Fruit fly (Drosophila melanogaster) whole organism, pupa: ENCODE measurements around the gene eIF4E6.
A peak's percentile ranks its signal among the peaks of the same experiment; 100 is the strongest.

Source experiments
- CG10348 ChIP-seq: fragments of 200-800 bp; sonication (Bioruptor generic); IDR thresholded peaks from 2 replicates; pipeline ENCODE4 v1.3.6; 2022; ENCODE audit warnings: missing biosample characterization, missing genetic modification characterization
- CG12605 ChIP-seq: fragments of 200-800 bp; sonication (Bioruptor generic); IDR thresholded peaks from 2 replicates; pipeline ENCODE4 v1.3.6; 2022; ENCODE audit warnings: missing biosample characterization, missing genetic modification characterization
- CG13204 ChIP-seq: fragments of 200-800 bp; sonication (Bioruptor generic); optimal IDR thresholded peaks from 2 replicates; lab custom pipeline; 2018; ENCODE audit warnings: missing biosample characterization, mild to moderate bottlenecking, missing genetic modification characterization, moderate library complexity
- CG14655 ChIP-seq: fragments of 200-800 bp; sonication (Bioruptor generic); optimal IDR thresholded peaks from 3 replicates; lab custom pipeline; 2017; ENCODE audit warnings: mild to moderate bottlenecking, missing biosample characterization, missing genetic modification reagents, missing genetic modification characterization
- CG15710 ChIP-seq: fragments of 200-800 bp; sonication (Bioruptor generic); optimal IDR thresholded peaks from 2 replicates; lab custom pipeline; 2018; ENCODE audit warnings: missing biosample characterization, mild to moderate bottlenecking, missing genetic modification characterization, moderate library complexity
- CG17806 ChIP-seq: fragments of 200-800 bp; sonication (Bioruptor generic); optimal IDR thresholded peaks from 2 replicates; lab custom pipeline; 2018; ENCODE audit warnings: missing biosample characterization, mild to moderate bottlenecking, missing genetic modification characterization, moderate library complexity
- CG32121 ChIP-seq: fragments of 200-800 bp; sonication (Bioruptor generic); IDR thresholded peaks from 2 replicates; pipeline ENCODE4 v1.3.6; 2022; ENCODE audit warnings: missing biosample characterization, missing genetic modification characterization
- CG34367 ChIP-seq: fragments of 200-800 bp; sonication (Bioruptor generic); optimal IDR thresholded peaks from 2 replicates; lab custom pipeline; 2018; ENCODE audit warnings: missing biosample characterization, mild to moderate bottlenecking, missing genetic modification characterization
- CG4496 ChIP-seq: fragments of 200-800 bp; sonication (Bioruptor generic); IDR thresholded peaks from 3 replicates; pipeline ENCODE4 v1.3.6; 2022; ENCODE audit warnings: missing biosample characterization, missing genetic modification characterization
- CG8159 ChIP-seq: fragments of 200-800 bp; sonication (Bioruptor generic); optimal IDR thresholded peaks from 3 replicates; lab custom pipeline; 2018; ENCODE audit warnings: missing biosample characterization, mild to moderate bottlenecking, missing genetic modification characterization, moderate library complexity
- CG8301 ChIP-seq: fragments of 200-800 bp; sonication (Bioruptor generic); optimal IDR thresholded peaks from 2 replicates; lab custom pipeline; 2018; ENCODE audit warnings: missing biosample characterization, mild to moderate bottlenecking, missing genetic modification characterization
- CG9948 ChIP-seq: fragments of 200-800 bp; sonication (Bioruptor generic); optimal IDR thresholded peaks from 2 replicates; lab custom pipeline; 2018; ENCODE audit warnings: missing biosample characterization, mild to moderate bottlenecking, missing genetic modification characterization, moderate library complexity
- D1 ChIP-seq: fragments of 200-800 bp; sonication (Bioruptor generic); optimal IDR thresholded peaks from 2 replicates; lab custom pipeline; 2018; ENCODE audit warnings: missing biosample characterization, mild to moderate bottlenecking, missing genetic modification characterization, moderate library complexity
- EcR ChIP-seq: fragments of 200-800 bp; sonication (Bioruptor generic); optimal IDR thresholded peaks from 3 replicates; lab custom pipeline; 2019; ENCODE audit warnings: missing biosample characterization, missing genetic modification characterization, mild to moderate bottlenecking, moderate library complexity, missing genetic modification reagents
- Ets98B ChIP-seq: fragments of 200-800 bp; sonication (Bioruptor generic); IDR thresholded peaks from 2 replicates; pipeline ENCODE4 v1.3.6; 2022; ENCODE audit warnings: missing biosample characterization, missing genetic modification characterization
- Pif1A ChIP-seq: fragments of 200-800 bp; sonication (Bioruptor generic); optimal IDR thresholded peaks from 3 replicates; lab custom pipeline; 2016; ENCODE audit warnings: missing biosample characterization, missing genetic modification characterization
- Pif1B ChIP-seq: fragments of 200-800 bp; sonication (Bioruptor generic); optimal IDR thresholded peaks from 3 replicates; lab custom pipeline; 2016; ENCODE audit warnings: missing biosample characterization, missing genetic modification characterization
- Snoo ChIP-seq: fragments of 200-800 bp; sonication (Bioruptor generic); optimal IDR thresholded peaks from 3 replicates; lab custom pipeline; 2017; ENCODE audit warnings: missing biosample characterization, mild to moderate bottlenecking, missing genetic modification characterization, inconsistent platforms
- fd96Ca ChIP-seq: fragments of 200-800 bp; sonication (Bioruptor generic); IDR thresholded peaks from 3 replicates; pipeline ENCODE4 v1.3.6; 2022; ENCODE audit warnings: missing biosample characterization, missing genetic modification characterization
- gl ChIP-seq: fragments of 200-800 bp; sonication (Bioruptor generic); optimal IDR thresholded peaks from 2 replicates; lab custom pipeline; 2018; ENCODE audit warnings: missing biosample characterization, mild to moderate bottlenecking, missing genetic modification characterization
- rn ChIP-seq: fragments of 200-800 bp; sonication (Bioruptor generic); IDR thresholded peaks from 2 replicates; pipeline ENCODE4 v1.3.6; 2022; ENCODE audit warnings: missing biosample characterization, missing genetic modification characterization

The eIF4E6 gene

DNA sequence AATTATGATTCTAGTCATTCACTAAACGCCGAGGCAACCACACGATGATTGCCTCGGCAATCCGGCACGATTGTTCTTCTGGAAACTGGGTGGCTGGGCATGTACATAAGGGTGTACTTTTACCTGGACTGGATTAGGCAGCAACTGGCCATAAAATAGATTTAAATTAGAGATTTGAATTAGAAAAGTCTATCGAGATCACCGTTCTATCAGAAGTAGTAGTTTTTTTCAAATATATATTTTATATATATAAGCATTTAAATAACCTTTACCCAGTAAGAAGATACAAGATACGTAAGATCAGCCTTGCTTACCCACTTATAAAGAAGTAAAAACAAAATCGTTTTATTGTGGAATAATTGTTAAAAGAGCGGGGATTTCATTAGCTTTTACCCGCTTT, 27.1 kb upstream of the eIF4E6 start, which contains the start of gene CG11843:
Gene CG11843 (plus strand): TSS at position 301 of the 400 bp plus-strand sequence.
- no peak for TF ChIP-seq CG10348 (GFP tag; lab: Robert Waterston, UW)
- TF ChIP-seq CG4496, result no peak
- TF ChIP-seq Pif1B (GFP tag; lab: Kevin White, UChicago), result no peak
- no peak for TF ChIP-seq CG12605
- TF ChIP-seq CG15710 (tag; lab: Kevin White, UChicago), result no peak

dm6 chr3R:29052380-29052779, 25.4 kb upstream of the eIF4E6 start, which contains the start of gene CG11842:
CG11842 (plus strand) TSS chr3R:29052680.
- TF ChIP-seq CG10348 (GFP tag; lab: Robert Waterston, UW) (no peak), CG8301 (no peak), rn (no peak), gl (tag; lab: Kevin White, UChicago) (no peak), Ets98B (no peak), CG4496 (no peak), CG32121 (no peak), Pif1B (GFP tag; lab: Kevin White, UChicago) (no peak), CG34367 (no peak), CG17806 (tag; lab: Kevin White, UChicago) (no peak), fd96Ca (GFP tag; lab: Robert Waterston, UW) (no peak), Pif1A (no peak), CG8159 (tag; lab: Kevin White, UChicago) (no peak), CG13204 (GFP tag; lab: Kevin White, UChicago) (no peak)

DNA sequence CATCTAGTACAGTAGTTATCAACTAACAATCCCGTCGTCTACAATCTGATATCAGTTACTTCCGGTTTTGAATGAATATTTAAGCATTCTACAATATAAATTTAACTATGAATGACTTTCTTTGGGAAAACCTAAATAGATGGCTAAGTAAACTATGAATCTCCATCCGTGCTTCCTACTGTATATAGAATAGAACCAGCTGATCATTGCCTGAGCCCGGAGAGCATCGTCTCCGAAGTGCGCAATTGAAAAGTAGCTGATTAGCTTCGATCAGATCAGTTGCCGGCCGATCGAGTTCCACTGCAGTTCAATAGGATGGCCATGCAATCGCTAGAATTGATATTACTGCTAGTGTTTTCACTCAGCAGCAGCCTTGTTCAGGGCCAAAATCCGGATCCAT, 23.8 kb upstream of the eIF4E6 start, which contains the start of gene CG11841:
Gene CG11841 (plus strand): TSS at position 301 of the 400 bp plus-strand sequence.
- no peak for TF ChIP-seq Snoo (tag; lab: Kevin White, UChicago)
- TF ChIP-seq D1, result no peak

DNA sequence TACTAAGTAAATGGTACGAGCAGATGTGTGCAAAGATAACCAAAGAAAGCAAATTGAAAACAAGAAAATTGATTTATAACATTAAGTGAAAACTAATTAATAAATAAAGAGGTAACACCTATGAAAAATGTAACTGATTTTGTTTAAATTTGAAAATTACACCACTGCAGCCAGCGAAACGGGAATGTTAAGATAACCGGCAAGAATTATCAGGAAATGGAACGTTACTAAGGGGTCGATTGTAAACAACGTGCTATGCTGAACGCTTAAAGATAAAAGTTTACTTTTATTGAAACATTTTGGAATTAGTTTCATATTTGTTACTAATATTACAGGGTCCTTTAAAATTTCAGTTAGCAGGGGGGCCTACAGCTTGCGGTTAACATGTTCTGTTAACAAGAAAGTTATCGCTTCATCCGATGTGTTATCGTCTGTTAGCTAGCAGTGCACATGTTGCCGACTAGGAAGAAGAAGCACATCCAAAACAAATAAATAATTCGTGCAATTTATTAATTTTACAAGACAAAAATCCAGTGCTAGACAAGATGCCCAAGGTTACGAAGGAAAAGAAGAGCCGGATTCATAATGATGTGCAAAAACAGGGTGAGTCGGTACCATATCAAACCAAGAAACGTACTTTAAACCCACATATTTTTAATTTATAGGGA, 22.2 kb upstream of the eIF4E6 start, which contains the start of gene CG11837:
Gene CG11837 (plus strand): TSS at position 439 of the 668 bp plus-strand sequence.
- no peak for TF ChIP-seq Pif1B (GFP tag; lab: Kevin White, UChicago)
- no peak for TF ChIP-seq CG13204 (GFP tag; lab: Kevin White, UChicago)
- TF ChIP-seq CG10348 (GFP tag; lab: Robert Waterston, UW), result no peak
- no peak for TF ChIP-seq CG17806 (tag; lab: Kevin White, UChicago)
- TF ChIP-seq CG9948, result no peak
- no peak for TF ChIP-seq Snoo (tag; lab: Kevin White, UChicago)
- TF ChIP-seq rn, result no peak
- TF ChIP-seq gl (tag; lab: Kevin White, UChicago), result no peak
- TF ChIP-seq D1, result no peak
- no peak for TF ChIP-seq CG32121
- no peak for TF ChIP-seq CG8159 (tag; lab: Kevin White, UChicago)
- TF ChIP-seq CG12605, result no peak
- TF ChIP-seq CG15710 (tag; lab: Kevin White, UChicago), result no peak
- TF ChIP-seq CG4496, result no peak

- no peak for TF ChIP-seq CG9948
- peak; percentile 57 for TF ChIP-seq CG15710 (tag; lab: Kevin White, UChicago)
- TF ChIP-seq CG34367, result no peak
- peak; percentile 70 for TF ChIP-seq EcR (GFP tag; lab: Kevin White, UChicago)
- no peak for TF ChIP-seq gl (tag; lab: Kevin White, UChicago)
- 0 out of 3 replicates have a peak, but pooled peaks have one; percentile 37 for TF ChIP-seq fd96Ca (GFP tag; lab: Robert Waterston, UW)
- TF ChIP-seq CG32121, result peak; percentile 44; the same call in 1 of the 2 replicates
- TF ChIP-seq Ets98B, result peak; percentile 44
- peak; percentile 47; the same call in 1 of the 2 replicates for TF ChIP-seq CG12605
- TF ChIP-seq CG17806 (tag; lab: Kevin White, UChicago), result peak; percentile 44
- TF ChIP-seq Pif1A, result no peak
These were observed 13.7 kb upstream of the eIF4E6 start for dm6 chr3R:29040526-29041195.

DNA sequence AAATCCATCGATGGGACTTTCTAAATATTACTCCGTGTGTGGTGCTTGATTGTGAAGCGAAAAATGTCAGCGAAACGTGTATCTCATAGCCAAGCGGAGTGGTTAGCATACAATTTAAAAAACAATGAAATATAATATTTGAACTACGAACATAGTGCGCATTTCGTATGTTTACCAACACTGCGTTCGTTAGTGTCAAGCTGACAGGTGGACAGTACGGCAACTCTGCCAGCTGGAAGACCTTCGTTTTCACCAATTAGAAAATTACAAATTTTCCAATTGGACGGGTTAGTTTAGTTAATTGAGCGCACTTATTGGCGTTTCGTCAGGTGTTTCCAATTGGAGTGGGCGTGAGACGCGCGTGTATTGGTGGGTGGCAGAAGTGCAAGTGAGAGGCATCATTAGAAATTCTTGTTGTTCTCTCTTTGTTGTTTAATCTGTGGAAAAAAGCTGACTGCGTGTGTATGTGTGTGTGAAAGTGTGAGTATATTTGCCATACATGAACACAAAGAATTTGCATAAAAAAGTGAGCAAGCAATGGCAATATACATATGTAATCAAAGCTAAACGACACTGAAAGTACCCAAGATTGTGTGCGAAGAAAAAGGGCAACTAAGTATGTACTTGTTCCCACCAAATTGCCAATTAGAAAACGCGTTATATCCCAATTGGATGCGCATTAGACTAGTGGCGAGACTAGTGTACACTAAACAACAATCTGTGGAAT, 12.9 kb upstream of the eIF4E6 start:
- TF ChIP-seq CG9948 (no peak), CG8159 (tag; lab: Kevin White, UChicago) (no peak), Ets98B (peak; percentile 37; the same call in 1 of the 2 replicates), CG15710 (tag; lab: Kevin White, UChicago) (no peak), Snoo (tag; lab: Kevin White, UChicago) (peak; percentile 25), D1 (no peak), rn (no peak), CG17806 (tag; lab: Kevin White, UChicago) (no peak), CG4496 (peak; percentile 59; the same call in 2 of the 3 replicates), CG10348 (GFP tag; lab: Robert Waterston, UW) (no peak), CG34367 (no peak), gl (tag; lab: Kevin White, UChicago) (no peak), CG13204 (GFP tag; lab: Kevin White, UChicago) (no peak), fd96Ca (GFP tag; lab: Robert Waterston, UW) (peak; percentile 12; the same call in 1 of the 3 replicates), CG32121 (peak; percentile 53; the same call in 1 of the 2 replicates), Pif1A (peak; percentile 55), CG14655 (GFP tag; lab: Kevin White, UChicago) (no peak), EcR (GFP tag; lab: Kevin White, UChicago) (no peak), CG8301 (no peak), CG12605 (no peak), Pif1B (GFP tag; lab: Kevin White, UChicago) (peak; percentile 19)
